Fruit fly (Drosophila melanogaster) whole organism, embryonic: ENCODE data around the gene Tmep.
A peak's percentile ranks its signal among the peaks of the same experiment; 100 is the strongest.

Experiments used
- Asciz ChIP-seq: fragments of 200-800 bp; sonication (Bioruptor generic); optimal IDR thresholded peaks from 2 replicates; lab custom pipeline; 2017; ENCODE audit warnings: missing biosample characterization, mild to moderate bottlenecking, missing genetic modification characterization, missing genetic modification reagents
- Atf6 ChIP-seq: fragments of 200-800 bp; sonication (Bioruptor generic); IDR thresholded peaks from 2 replicates; pipeline ENCODE4 v1.3.6; 2022; ENCODE audit warnings: missing biosample characterization, missing genetic modification characterization
- Bgb ChIP-seq: fragments of 200-800 bp; sonication (Bioruptor generic); IDR thresholded peaks from 2 replicates; pipeline ENCODE4 v1.3.6; 2022; ENCODE audit warnings: missing biosample characterization, missing genetic modification characterization; ENCODE audit not compliant: partially characterized antibody
- BtbVII ChIP-seq: fragments of 200-800 bp; sonication (Bioruptor generic); optimal IDR thresholded peaks from 3 replicates; lab custom pipeline; 2017; ENCODE audit warnings: missing biosample characterization, mild to moderate bottlenecking, missing genetic modification characterization
- CG10366 ChIP-seq: fragments of 200-800 bp; sonication (Bioruptor generic); IDR thresholded peaks from 2 replicates; pipeline ENCODE4 v1.3.6; 2022; ENCODE audit warnings: missing biosample characterization, missing genetic modification characterization
- CG11696 ChIP-seq: fragments of 200-800 bp; sonication (Bioruptor generic); IDR thresholded peaks from 2 replicates; pipeline ENCODE4 v1.3.6; 2022; ENCODE audit warnings: missing biosample characterization, missing genetic modification characterization
- CG12071 ChIP-seq: fragments of 200-800 bp; sonication (Bioruptor generic); optimal IDR thresholded peaks from 3 replicates; lab custom pipeline; 2018; ENCODE audit warnings: missing biosample characterization, mild to moderate bottlenecking, missing genetic modification characterization
- CG13424 ChIP-seq: fragments of 200-800 bp; sonication (Bioruptor generic); optimal IDR thresholded peaks from 2 replicates; lab custom pipeline; 2019; ENCODE audit warnings: missing biosample characterization, mild to moderate bottlenecking, missing genetic modification characterization, moderate library complexity
- CG1529 ChIP-seq: fragments of 200-800 bp; sonication (Bioruptor generic); optimal IDR thresholded peaks from 3 replicates; lab custom pipeline; 2018; ENCODE audit warnings: missing biosample characterization, missing genetic modification characterization
- CG15514 ChIP-seq: fragments of 200-800 bp; sonication (Bioruptor generic); optimal IDR thresholded peaks from 3 replicates; lab custom pipeline; 2017; ENCODE audit warnings: missing biosample characterization, missing genetic modification characterization, mild to moderate bottlenecking, moderate library complexity, missing genetic modification reagents
- CG17568 ChIP-seq: fragments of 200-800 bp; sonication (Bioruptor generic); optimal IDR thresholded peaks from 2 replicates; lab custom pipeline; 2018; ENCODE audit warnings: missing biosample characterization, mild to moderate bottlenecking, missing genetic modification characterization, moderate library complexity
- CG17829 ChIP-seq: fragments of 200-800 bp; optimal IDR thresholded peaks from 2 replicates; lab custom pipeline; 2019; ENCODE audit warnings: missing biosample characterization, mild to moderate bottlenecking, missing genetic modification characterization, moderate library complexity
- CG17912 ChIP-seq: fragments of 200-800 bp; sonication (Bioruptor generic); optimal IDR thresholded peaks from 2 replicates; lab custom pipeline; 2018; ENCODE audit warnings: missing biosample characterization, mild to moderate bottlenecking, missing genetic modification characterization
- CG1832 ChIP-seq: fragments of 200-800 bp; sonication (Bioruptor generic); optimal IDR thresholded peaks from 2 replicates; lab custom pipeline; 2017; ENCODE audit warnings: missing biosample characterization, mild to moderate bottlenecking, missing genetic modification characterization, inconsistent platforms
- CG3281 ChIP-seq: fragments of 200-800 bp; sonication (Bioruptor generic); optimal IDR thresholded peaks from 3 replicates; lab custom pipeline; 2017; ENCODE audit warnings: missing biosample characterization, mild to moderate bottlenecking, missing genetic modification characterization
- CG34422 ChIP-seq: fragments of 200-800 bp; sonication (Bioruptor generic); IDR thresholded peaks from 3 replicates; pipeline ENCODE4 v1.3.6; 2022; ENCODE audit warnings: missing biosample characterization, missing genetic modification characterization
- CG4360 ChIP-seq: fragments of 200-800 bp; sonication (Bioruptor generic); IDR thresholded peaks from 2 replicates; pipeline ENCODE4 v1.3.6; 2022; ENCODE audit warnings: missing biosample characterization, missing genetic modification characterization
- CG6175 ChIP-seq: fragments of 200-800 bp; sonication (Bioruptor generic); IDR thresholded peaks from 3 replicates; pipeline ENCODE4 v1.3.6; 2022; ENCODE audit warnings: missing biosample characterization, missing genetic modification characterization
- CG6254 ChIP-seq: fragments of 200-800 bp; sonication (Bioruptor generic); optimal IDR thresholded peaks from 3 replicates; lab custom pipeline; 2017; ENCODE audit warnings: mild to moderate bottlenecking, missing biosample characterization, missing genetic modification reagents, missing genetic modification characterization
- CG7928 ChIP-seq: fragments of 200-800 bp; sonication (Bioruptor generic); optimal IDR thresholded peaks from 2 replicates; lab custom pipeline; 2017; ENCODE audit warnings: missing biosample characterization, mild to moderate bottlenecking, missing genetic modification characterization
- Drgx ChIP-seq: fragments of 200-800 bp; sonication (Bioruptor generic); IDR thresholded peaks from 2 replicates; pipeline ENCODE4 v1.3.6; 2022; ENCODE audit warnings: missing biosample characterization, missing genetic modification characterization
- E2f2 ChIP-seq: fragments of 200-800 bp; sonication (Bioruptor generic); IDR thresholded peaks from 2 replicates; pipeline ENCODE4 v1.3.6; 2022; ENCODE audit warnings: missing biosample characterization, missing genetic modification characterization
- Eip74EF ChIP-seq, 2 experiments: fragments of 200-800 bp in 1 of 2; fragments of >200 bp in 1 of 2; sonication (Bioruptor generic) in 1 of 2; optimal IDR thresholded peaks; 2 replicates each; lab custom pipeline; 2017 to 2019; ENCODE audit warnings: missing biosample characterization in 2 of 2, missing genetic modification characterization in 2 of 2, mild to moderate bottlenecking in 1 of 2, moderate library complexity in 1 of 2
- Ets97D ChIP-seq: fragments of 200-800 bp; sonication (Bioruptor generic); optimal IDR thresholded peaks from 3 replicates; lab custom pipeline; 2016; ENCODE audit warnings: missing biosample characterization, missing genetic modification characterization
- Fer3 ChIP-seq: fragments of 200-800 bp; sonication (Bioruptor generic); optimal IDR thresholded peaks from 2 replicates; lab custom pipeline; 2018; ENCODE audit warnings: missing biosample characterization, mild to moderate bottlenecking, missing genetic modification characterization, moderate library complexity
- Gsc ChIP-seq: fragments of 200-800 bp; sonication (Bioruptor generic); IDR thresholded peaks from 2 replicates; pipeline ENCODE4 v1.3.6; 2022; ENCODE audit warnings: missing biosample characterization, missing genetic modification characterization
- H2.0 ChIP-seq: fragments of 200-800 bp; sonication (Bioruptor generic); IDR thresholded peaks from 2 replicates; pipeline ENCODE4 v1.3.6; 2022; ENCODE audit warnings: missing biosample characterization, missing genetic modification characterization
- Hand ChIP-seq: fragments of 200-800 bp; sonication (Bioruptor generic); optimal IDR thresholded peaks from 2 replicates; lab custom pipeline; 2017; ENCODE audit warnings: mild to moderate bottlenecking, missing biosample characterization, missing genetic modification reagents, missing genetic modification characterization
- Mrtf ChIP-seq: fragments of 200-800 bp; sonication (Bioruptor generic); IDR thresholded peaks from 3 replicates; pipeline ENCODE4 v1.3.6; 2022; ENCODE audit warnings: missing biosample characterization, missing genetic modification characterization
- NFAT ChIP-seq: fragments of 200-800 bp; sonication (Bioruptor generic); IDR thresholded peaks from 2 replicates; pipeline ENCODE4 v1.3.6; 2022; ENCODE audit warnings: missing biosample characterization, missing genetic modification characterization
- Opbp ChIP-seq: fragments of 200-800 bp; sonication (Bioruptor generic); IDR thresholded peaks from 3 replicates; pipeline ENCODE4 v1.3.6; 2022; ENCODE audit warnings: missing biosample characterization, missing genetic modification characterization; ENCODE audit not compliant: partially characterized antibody
- Six4 ChIP-seq: fragments of 200-800 bp; sonication (Bioruptor generic); optimal IDR thresholded peaks from 2 replicates; lab custom pipeline; 2016; ENCODE audit warnings: missing biosample characterization, missing genetic modification characterization
- ap ChIP-seq: fragments of 200-800 bp; sonication (Bioruptor generic); IDR thresholded peaks from 2 replicates; pipeline ENCODE4 v1.3.6; 2022; ENCODE audit warnings: missing biosample characterization, missing genetic modification characterization
- ato ChIP-seq: fragments of 200-800 bp; sonication (Bioruptor generic); IDR thresholded peaks from 2 replicates; pipeline ENCODE4 v1.3.6; 2022; ENCODE audit warnings: missing biosample characterization, missing genetic modification characterization; ENCODE audit not compliant: partially characterized antibody
- cg ChIP-seq: fragments of 200-800 bp; sonication (Bioruptor generic); optimal IDR thresholded peaks from 3 replicates; lab custom pipeline; 2019; ENCODE audit warnings: missing biosample characterization, mild to moderate bottlenecking, missing genetic modification characterization, moderate library complexity
- ci ChIP-seq: fragments of 200-800 bp; sonication (Bioruptor generic); IDR thresholded peaks from 3 replicates; pipeline ENCODE4 v1.3.6; 2022; ENCODE audit warnings: missing biosample characterization, missing genetic modification characterization
- exex ChIP-seq: fragments of 200-800 bp; sonication (Bioruptor generic); optimal IDR thresholded peaks from 4 replicates; lab custom pipeline; 2018; ENCODE audit warnings: missing biosample characterization, mild to moderate bottlenecking, missing genetic modification characterization, moderate library complexity
- fd102C ChIP-seq: fragments of 200-800 bp; sonication (Bioruptor generic); optimal IDR thresholded peaks from 2 replicates; lab custom pipeline; 2018; ENCODE audit warnings: missing biosample characterization, mild to moderate bottlenecking, missing genetic modification characterization, moderate library complexity
- gce ChIP-seq: fragments of 200-800 bp; sonication (Bioruptor generic); IDR thresholded peaks from 3 replicates; pipeline ENCODE4 v1.3.6; 2022; ENCODE audit warnings: missing biosample characterization, missing genetic modification characterization
- gfzf ChIP-seq: fragments of 200-800 bp; sonication (Bioruptor generic); optimal IDR thresholded peaks from 2 replicates; lab custom pipeline; 2016; ENCODE audit warnings: missing biosample characterization, mild to moderate bottlenecking, missing genetic modification characterization, moderate library complexity
- gro ChIP-seq: fragments of 200-800 bp; sonication (Bioruptor generic); optimal IDR thresholded peaks from 2 replicates; lab custom pipeline; 2016; ENCODE audit warnings: missing biosample characterization, missing genetic modification characterization
- hbn ChIP-seq: fragments of 200-800 bp; sonication (Bioruptor generic); IDR thresholded peaks from 2 replicates; pipeline ENCODE4 v1.3.6; 2022; ENCODE audit warnings: missing biosample characterization, missing genetic modification characterization; ENCODE audit not compliant: partially characterized antibody
- lbe ChIP-seq: fragments of 200-800 bp; sonication (Bioruptor generic); optimal IDR thresholded peaks from 2 replicates; lab custom pipeline; 2016; ENCODE audit warnings: missing biosample characterization, mild to moderate bottlenecking, missing genetic modification characterization
- mirr ChIP-seq: fragments of 200-800 bp; sonication (Bioruptor generic); optimal IDR thresholded peaks from 3 replicates; lab custom pipeline; 2018; ENCODE audit warnings: missing biosample characterization, mild to moderate bottlenecking, missing genetic modification characterization
- nom ChIP-seq: fragments of 200-800 bp; sonication (Bioruptor generic); optimal IDR thresholded peaks from 2 replicates; lab custom pipeline; 2017; ENCODE audit warnings: missing biosample characterization, missing genetic modification characterization, mild to moderate bottlenecking, moderate library complexity, missing genetic modification reagents
- shn ChIP-seq: fragments of 200-800 bp; sonication (Bioruptor generic); optimal IDR thresholded peaks from 3 replicates; lab custom pipeline; 2016; ENCODE audit warnings: missing biosample characterization, missing genetic modification characterization
- sob ChIP-seq: fragments of 200-800 bp; sonication (Bioruptor generic); IDR thresholded peaks from 2 replicates; pipeline ENCODE4 v1.3.6; 2022; ENCODE audit warnings: missing biosample characterization, missing genetic modification characterization

The Tmep gene

DNA sequence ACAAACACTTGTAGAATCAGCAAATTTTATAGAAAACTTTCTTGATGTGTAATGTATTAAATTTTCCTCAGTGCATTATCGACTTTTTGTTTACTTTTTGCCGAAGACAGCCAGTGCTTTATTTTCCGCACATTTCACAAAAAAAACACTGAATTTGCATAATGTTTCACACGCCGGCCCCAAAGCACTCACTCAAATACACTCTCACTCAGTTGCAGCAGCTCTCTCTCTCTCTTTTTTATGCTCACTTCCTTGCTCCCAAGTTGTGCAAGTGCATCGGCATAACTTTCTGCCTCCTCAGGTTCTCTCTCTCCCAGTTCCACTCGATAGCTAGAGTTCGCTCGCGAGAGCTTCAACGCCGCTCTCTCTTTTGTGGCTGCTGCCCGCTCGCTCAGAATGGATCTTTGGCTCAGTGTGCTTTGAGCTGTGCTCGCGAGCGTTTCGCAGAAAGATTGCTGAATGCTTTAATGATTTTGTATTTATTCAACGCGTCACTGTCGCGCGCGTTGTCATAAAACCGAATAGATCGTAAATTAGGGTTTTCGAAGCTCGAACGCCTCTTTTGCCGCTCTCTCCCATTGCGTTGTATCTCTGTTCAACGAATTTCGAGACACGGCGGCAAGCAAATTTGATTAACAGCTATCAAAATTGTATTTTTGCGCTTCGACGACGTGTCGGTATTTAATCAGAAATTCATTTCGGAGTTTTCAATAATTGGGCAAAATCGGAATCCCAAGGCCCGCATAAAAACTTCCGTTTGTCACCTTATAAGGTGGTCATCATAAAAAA is 17.5 kb downstream of the Tmep start (continued):
- TF ChIP-seq CG17912 (GFP tag; lab: Kevin White, UChicago) (peak; percentile 28), Fer3 (peak; percentile 8), CG17568 (GFP tag; lab: Kevin White, UChicago) (peak; percentile 12), CG1832 (GFP tag; lab: Kevin White, UChicago) (peak; percentile 15), Drgx (GFP tag; lab: Robert Waterston, UW) (peak; percentile 68; the same call in 1 of the 2 replicates), CG6254 (GFP tag; lab: Kevin White, UChicago) (peak; percentile 24), ci (GFP tag; lab: Robert Waterston, UW) (peak; percentile 69; the same call in 2 of the 3 replicates), CG34422 (0 out of 3 replicates have a peak, but pooled peaks have one; percentile 42), CG17829 (peak; percentile 6), cg (peak; percentile 39), Opbp (peak; percentile 55; the same call in 1 of the 3 replicates), gro (GFP tag; lab: Kevin White, UChicago) (peak; percentile 20), CG7928 (GFP tag; lab: Kevin White, UChicago) (no peak), Hand (GFP tag; lab: Kevin White, UChicago) (no peak), gfzf (GFP tag; lab: Kevin White, UChicago) (no peak), CG4360 (GFP tag; lab: Robert Waterston, UW) (peak; percentile 47; the same call in 1 of the 2 replicates), nom (GFP tag; lab: Kevin White, UChicago) (peak; percentile 75), CG6175 (GFP tag; lab: Robert Waterston, UW) (0 out of 3 replicates have a peak, but pooled peaks have one; percentile 24), mirr (GFP tag; lab: Kevin White, UChicago) (peak; percentile 69), E2f2 (peak; percentile 24; the same call in 1 of the 2 replicates), NFAT (GFP tag; lab: Robert Waterston, UW) (0 out of 2 replicates have a peak, but pooled peaks have one; percentile 19), ap (GFP tag; lab: Robert Waterston, UW) (no peak), CG11696 (GFP tag; lab: Robert Waterston, UW) (peak; percentile 47; the same call in 1 of the 2 replicates), Bgb (peak; percentile 62), Eip74EF (GFP tag; optimal IDR thresholded peaks at IDR 0.05; lab: Kevin White, UChicago) (peak in 1 of 2 experiments; percentile 35), gce (GFP tag; lab: Robert Waterston, UW) (peak; percentile 46; the same call in 1 of the 3 replicates), Gsc (no peak), shn (no peak), ato (GFP tag; lab: Robert Waterston, UW) (peak; percentile 62; the same call in 1 of the 2 replicates), CG1529 (GFP tag; lab: Kevin White, UChicago) (no peak), CG15514 (GFP tag; lab: Kevin White, UChicago) (peak; percentile 24), exex (tag; lab: Kevin White, UChicago) (peak; percentile 59), Mrtf (GFP tag; lab: Robert Waterston, UW) (no peak), hbn (GFP tag; lab: Robert Waterston, UW) (peak; percentile 58), fd102C (GFP tag; lab: Kevin White, UChicago) (no peak), lbe (peak; percentile 78), Atf6 (GFP tag; lab: Robert Waterston, UW) (0 out of 2 replicates have a peak, but pooled peaks have one; percentile 36), CG13424 (tag; lab: Kevin White, UChicago) (no peak), Asciz (no peak), BtbVII (peak; percentile 38), Ets97D (no peak), CG3281 (peak; percentile 4), CG12071 (GFP tag; lab: Kevin White, UChicago) (peak; percentile 20), sob (GFP tag; lab: Robert Waterston, UW) (peak; percentile 47; the same call in 1 of the 2 replicates), H2.0 (GFP tag; lab: Robert Waterston, UW) (0 out of 2 replicates have a peak, but pooled peaks have one; percentile 31), CG10366 (GFP tag; lab: Robert Waterston, UW) (no peak), Six4 (GFP tag; lab: Kevin White, UChicago) (no peak)
